Fruit fly (Drosophila melanogaster) whole organism, wandering third instar larva: ENCODE data around the gene phtm.

Experiments used
- Jra ChIP-seq: sonication (Bioruptor generic); optimal IDR thresholded peaks from 2 replicates; lab custom pipeline; 2016; ENCODE audit warnings: missing biosample characterization, missing genetic modification characterization
- dsf ChIP-seq: sonication (Bioruptor generic); optimal IDR thresholded peaks from 2 replicates; lab custom pipeline; 2016; ENCODE audit warnings: missing biosample characterization, missing genetic modification characterization, borderline replicate concordance
- psq ChIP-seq: fragments of 200-800 bp; sonication (Bioruptor generic); optimal IDR thresholded peaks from 3 replicates; lab custom pipeline; 2017; ENCODE audit warnings: missing biosample characterization, mild to moderate bottlenecking, missing genetic modification characterization, moderate library complexity

- TF ChIP-seq dsf (GFP tag; lab: Kevin White, UChicago), result no peak
- no peak for TF ChIP-seq psq (GFP tag; lab: Kevin White, UChicago)
- no peak for TF ChIP-seq Jra (GFP tag; lab: Kevin White, UChicago)
These were observed 22.2 kb upstream of the phtm start for dm6 chrX:18663362-18663761.
